Fruit fly (Drosophila melanogaster) ovary, adult (tissue): ENCODE data around the gene frac.

Source experiments
- CG17801 ChIP-seq: fragments of 200-800 bp; optimal IDR thresholded peaks from 2 replicates; lab custom pipeline; 2019; ENCODE audit warnings: missing biosample characterization, mild to moderate bottlenecking, missing genetic modification characterization, moderate library complexity; ENCODE audit not compliant: partially characterized antibody

The frac gene

dm6 chr3L:7562310-7562709 is at the start of gene frac:
Gene frac, plus strand, starts transcription at chr3L:7562610.
- no peak for TF ChIP-seq CG17801 (GFP tag; lab: Kevin White, UChicago)

DNA sequence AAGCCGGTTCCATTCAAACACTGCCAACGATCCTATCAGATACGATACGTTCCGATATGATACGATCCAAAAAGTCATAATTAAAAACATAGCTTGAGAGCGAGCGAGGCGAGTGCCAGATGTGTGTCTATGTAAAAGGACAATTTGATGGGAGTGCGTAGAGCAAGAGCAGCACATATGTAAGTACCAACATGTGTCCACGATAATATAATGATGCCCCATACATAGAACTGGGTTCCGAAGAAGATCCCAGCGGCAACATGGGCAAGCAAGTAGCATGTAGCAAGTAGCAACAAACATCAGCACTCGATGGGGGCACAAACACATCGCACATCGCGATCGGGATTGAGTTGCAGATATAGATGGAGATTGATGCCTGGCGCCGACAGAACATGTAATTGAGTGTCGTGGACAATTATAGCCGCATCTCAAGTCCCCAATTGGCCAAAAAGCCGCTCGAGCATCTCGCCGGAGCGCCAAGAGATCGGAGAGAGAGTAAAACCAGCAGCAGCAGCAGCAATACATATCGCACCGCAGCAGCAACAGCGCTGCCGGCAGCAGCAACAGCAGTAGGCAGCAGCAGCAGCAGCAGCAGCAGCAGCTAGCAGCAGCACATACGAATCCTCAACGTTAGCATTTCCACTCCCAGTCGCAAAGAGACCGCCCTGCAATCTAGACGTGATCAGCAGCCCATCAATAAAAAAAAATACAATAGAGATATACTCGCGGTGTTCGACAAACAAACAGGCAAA is 43.9 kb upstream of the frac start, which contains the start of gene ltl:
Gene ltl (plus strand): TSS at position 647 of the 752 bp plus-strand sequence.
- no peak for TF ChIP-seq CG17801 (GFP tag; lab: Kevin White, UChicago)

DNA sequence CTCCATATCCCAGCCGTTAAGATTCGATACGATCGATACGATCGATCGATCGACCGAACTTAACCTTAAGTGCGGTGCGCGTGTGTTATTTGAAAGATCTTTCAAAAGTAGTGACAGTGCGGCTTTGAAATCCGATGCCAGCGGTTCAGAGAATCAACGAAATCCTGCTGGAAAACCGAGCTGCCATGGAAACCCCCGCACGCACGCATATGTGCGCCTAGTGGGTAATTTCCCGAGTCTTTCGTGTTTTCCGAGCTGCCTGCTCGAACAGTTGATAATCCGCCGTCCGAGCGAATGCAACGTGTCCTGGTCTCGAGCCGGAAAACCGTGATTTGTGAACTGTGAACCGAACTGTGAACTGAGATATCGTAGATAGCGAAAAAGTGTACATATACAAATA is 43.2 kb upstream of the frac start:
- no peak for TF ChIP-seq CG17801 (GFP tag; lab: Kevin White, UChicago)

dm6 chr3L:7520619-7521018 is 41.8 kb upstream of the frac start:
- TF ChIP-seq CG17801 (GFP tag; lab: Kevin White, UChicago) = no peak

- no peak for TF ChIP-seq CG17801 (GFP tag; lab: Kevin White, UChicago)
Measured at dm6 chr3L:7521847-7522246, 40.6 kb upstream of the frac start.

DNA sequence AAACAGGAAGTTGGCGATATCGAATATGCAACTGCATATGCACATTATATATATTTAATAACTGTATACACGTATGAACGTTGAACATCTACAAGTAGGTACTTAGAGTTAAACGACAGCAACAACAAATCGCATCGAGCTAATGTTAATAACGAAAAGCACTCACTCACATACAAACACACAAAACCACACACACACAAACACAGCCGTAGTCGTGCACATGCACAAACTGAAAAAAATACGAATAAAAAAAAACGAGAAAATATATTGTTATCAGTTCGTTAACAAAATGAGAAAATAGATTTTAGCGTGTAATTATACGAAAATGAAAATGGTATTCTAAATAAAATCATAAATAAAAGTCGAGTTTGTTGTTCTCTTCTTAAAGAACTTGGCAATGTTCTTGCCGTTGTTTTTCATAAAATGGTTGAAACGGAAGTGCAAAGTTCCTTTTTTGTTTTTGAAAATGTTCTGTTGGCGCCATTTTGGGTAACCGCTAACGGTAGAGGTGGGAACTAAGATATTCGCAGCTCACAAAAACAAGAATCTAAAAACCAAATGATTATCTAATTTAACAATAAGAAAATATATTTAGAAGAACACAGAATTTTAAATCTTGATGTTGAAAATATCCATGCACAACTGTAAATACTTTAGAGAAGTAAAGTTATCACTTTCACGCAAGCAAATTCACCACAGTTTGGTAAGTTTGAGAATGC is 34.6 kb upstream of the frac start:
- no peak for TF ChIP-seq CG17801 (GFP tag; lab: Kevin White, UChicago)

- no peak for TF ChIP-seq CG17801 (GFP tag; lab: Kevin White, UChicago)
Measured at dm6 chr3L:7528380-7529080, 33.9 kb upstream of the frac start, which contains the start of gene lqf. Gene lqf, plus strand, starts transcription at chr3L:7528780.

DNA sequence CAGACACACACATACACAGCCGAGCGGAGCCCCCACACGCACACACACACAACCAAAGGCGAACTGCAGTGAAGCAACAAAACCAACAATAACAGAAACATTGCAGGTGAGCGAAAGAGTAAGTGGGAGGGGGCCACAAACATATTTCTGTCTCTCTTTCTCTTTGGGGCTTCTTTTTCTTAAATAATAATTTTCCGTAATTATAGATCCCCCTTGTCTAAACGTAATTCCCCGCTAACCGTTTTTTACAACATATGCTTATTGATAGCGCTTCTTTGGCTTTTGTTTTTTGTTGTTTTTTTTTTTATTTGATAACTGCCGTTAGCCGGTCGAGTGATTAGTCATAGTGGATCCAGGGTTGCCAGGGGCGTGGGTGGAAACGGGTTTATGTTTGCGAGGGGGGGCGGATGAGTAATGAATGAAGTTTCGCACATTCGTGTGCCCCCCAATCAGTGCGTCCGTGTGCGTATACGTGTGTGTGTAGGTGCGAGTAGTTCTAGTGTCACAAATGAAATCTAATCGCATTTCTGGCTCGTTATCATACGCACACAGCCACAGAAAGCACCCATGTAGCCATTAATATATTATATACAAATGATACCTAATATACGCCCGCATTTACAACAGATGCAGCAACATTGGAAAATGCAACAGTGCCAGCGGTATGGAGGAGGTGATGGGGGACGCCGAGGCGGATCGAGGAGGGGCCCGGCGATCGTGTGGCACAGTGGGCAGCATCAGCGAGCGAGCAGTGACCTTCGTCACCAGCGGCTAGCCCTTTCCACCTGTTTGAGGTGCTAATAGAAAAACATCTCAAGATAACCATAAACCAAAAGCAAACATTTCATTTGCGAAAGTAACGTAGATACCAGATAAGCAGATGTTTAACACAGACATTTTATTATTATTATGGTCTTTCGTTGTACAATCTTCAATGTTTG is 33.1 kb upstream of the frac start:
- no peak for TF ChIP-seq CG17801 (GFP tag; lab: Kevin White, UChicago)

dm6 chr3L:7530461-7531338 is 31.7 kb upstream of the frac start:
- TF ChIP-seq CG17801 (GFP tag; lab: Kevin White, UChicago) = no peak

DNA sequence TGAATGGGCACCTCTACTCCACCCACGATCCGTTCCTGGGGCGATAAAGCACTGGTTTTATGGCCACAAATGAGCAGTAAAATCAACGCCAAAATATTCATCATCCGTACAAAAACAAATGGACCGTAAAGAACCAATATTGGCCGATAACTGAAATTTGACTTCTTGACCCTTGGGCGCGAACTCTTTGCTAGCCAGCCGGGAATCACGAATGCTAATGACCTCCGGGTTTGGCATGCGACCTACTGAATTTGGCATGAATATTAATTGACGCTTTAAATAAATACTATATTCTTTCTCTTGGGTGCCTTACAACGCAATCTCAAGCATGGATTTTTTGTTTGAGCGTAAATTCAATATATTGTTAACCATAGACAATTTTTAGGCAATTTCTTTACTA is 22.7 kb upstream of the frac start, which contains the start of gene CG16998:
Gene CG16998 (minus strand): TSS at position 101 of the 400 bp plus-strand sequence.
- no peak for TF ChIP-seq CG17801 (GFP tag; lab: Kevin White, UChicago)

DNA sequence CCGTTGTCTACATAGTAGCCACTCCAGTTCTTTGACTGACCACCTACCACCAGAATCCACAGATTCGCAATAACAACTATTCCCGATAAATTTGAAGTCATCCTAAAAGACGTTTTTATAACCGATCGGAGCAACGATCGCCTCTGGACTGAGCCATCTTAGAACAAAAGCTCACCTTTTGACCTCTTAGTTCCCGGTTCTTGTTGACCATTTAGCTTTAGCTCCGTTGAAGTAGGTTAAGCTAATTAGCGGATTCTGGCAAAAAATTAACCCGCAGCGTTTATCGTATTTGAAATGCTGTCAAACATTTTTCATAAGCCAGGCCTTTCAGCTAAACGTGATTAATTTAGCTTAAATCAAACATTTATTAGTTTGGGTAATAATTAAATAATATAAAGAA is 21.3 kb upstream of the frac start, which contains the start of gene CG32374:
Gene CG32374 (minus strand): TSS at position 101 of the 400 bp plus-strand sequence.
- no peak for TF ChIP-seq CG17801 (GFP tag; lab: Kevin White, UChicago)

DNA sequence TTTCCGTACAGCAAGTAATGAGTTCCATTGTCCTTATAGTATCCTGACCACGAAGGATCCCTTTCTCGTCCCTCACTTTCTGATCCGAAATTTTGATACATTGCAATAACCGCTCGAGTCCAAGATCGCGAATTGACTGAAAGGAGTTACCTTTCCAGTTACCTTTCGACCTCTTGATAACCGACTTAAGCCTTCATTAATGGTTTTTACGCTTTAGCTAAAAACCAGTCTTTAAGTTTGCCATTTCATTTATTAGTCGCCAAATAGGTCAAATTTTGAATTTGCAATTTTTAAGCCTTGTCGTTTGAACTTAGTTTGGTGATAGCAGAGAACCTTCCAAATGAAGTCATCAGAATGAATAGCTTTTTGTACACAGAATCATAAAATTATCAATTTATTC is 20.1 kb upstream of the frac start, which contains the start of gene CG32376:
Gene CG32376 (minus strand): TSS at position 101 of the 400 bp plus-strand sequence.
- TF ChIP-seq CG17801 (GFP tag; lab: Kevin White, UChicago) = no peak

DNA sequence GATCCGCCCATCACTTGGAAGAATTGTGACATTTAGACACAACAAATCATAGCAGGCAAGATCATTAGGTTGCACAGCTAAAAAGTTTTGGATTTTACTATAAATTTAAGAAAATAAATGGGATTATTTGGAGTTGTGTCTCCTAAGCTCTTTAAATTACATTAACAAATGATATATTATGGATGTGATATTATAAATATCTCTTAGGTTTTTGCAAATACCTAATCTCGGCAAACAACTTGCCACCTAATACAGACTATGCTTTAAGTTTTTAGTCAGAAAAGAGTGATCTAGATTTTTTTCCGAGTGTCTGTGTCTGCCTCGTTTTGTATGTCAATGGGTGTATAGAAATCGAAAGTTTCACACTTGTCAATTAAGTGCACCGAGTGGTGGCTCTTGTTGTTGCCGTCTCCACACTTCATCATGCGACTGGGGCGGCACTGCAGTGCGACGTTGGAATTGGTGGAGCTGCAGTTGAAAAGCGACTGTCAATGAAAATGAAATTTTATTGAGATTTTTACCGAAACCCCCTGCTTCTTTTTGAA is 17.7 kb upstream of the frac start:
- TF ChIP-seq CG17801 (GFP tag; lab: Kevin White, UChicago) = no peak
